Worm (Caenorhabditis elegans): ENCODE measurements around the gene srg-15.

Gene srg-15

DNA sequence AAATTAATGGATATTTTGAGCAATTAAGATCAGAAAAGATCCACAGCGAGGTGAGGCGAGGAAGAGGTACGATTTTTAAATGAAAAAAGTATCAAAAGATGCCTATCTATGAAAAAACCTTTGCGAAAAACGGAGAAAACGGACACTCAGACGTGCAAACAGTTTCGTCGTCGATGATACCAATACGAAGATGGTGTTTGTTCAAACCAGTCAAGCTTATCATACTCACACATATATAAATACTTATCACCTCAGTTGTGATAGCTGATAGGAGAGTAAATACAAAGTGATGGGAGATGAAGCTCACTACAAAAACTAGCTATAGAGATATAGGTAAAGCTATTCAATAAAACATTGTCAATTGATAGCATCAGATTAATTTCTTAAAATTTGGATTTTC is 30.4 kb downstream of the srg-15 start:
- TF ChIP-seq Y116A8C.19 (tag; optimal IDR thresholded peaks at IDR 0.05; ENCODE audit: borderline replicate concordance), result no peak
- peak; percentile 19 for TF ChIP-seq tlp-1 (tag; optimal IDR thresholded peaks at IDR 0.05)
- TF ChIP-seq lin-35 (GFP tag; optimal IDR thresholded peaks at IDR 0.05), result no peak
- peak; percentile 55 for TF ChIP-seq elt-2 (tag; optimal IDR thresholded peaks at IDR 0.05)
- peak; percentile 6 for TF ChIP-seq lin-14 (GFP tag; optimal IDR thresholded peaks at IDR 0.05)
- no peak for TF ChIP-seq blmp-1 (tag; optimal IDR thresholded peaks at IDR 0.05)

DNA sequence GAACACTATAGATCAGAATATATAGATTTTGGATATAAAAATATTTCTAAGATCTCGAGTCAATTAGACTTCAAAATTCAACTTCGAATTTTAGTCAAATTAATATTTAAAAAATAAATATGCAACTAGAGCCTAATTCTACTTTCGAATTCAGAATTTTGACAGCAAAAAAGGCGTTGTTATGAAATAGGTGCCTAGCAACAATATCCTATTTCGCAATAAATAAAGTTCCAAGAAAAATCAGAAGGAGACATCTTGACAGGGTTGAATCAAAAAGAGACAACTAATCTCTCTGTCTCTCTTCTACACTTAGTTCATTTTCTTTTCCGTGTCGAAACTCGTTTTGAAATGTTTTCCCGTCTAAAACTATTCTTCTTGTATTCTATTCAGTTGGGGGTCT is 34.8 kb downstream of the srg-15 start:
- TF ChIP-seq lin-14 (GFP tag; optimal IDR thresholded peaks at IDR 0.05) (peak; percentile 41), zip-4 (GFP tag; optimal IDR thresholded peaks at IDR 0.05) (peak; percentile 17), xbp-1 (tag; optimal IDR thresholded peaks at IDR 0.05) (no peak), F16B12.6 (tag; optimal IDR thresholded peaks at IDR 0.05) (no peak), ztf-4 (tag; optimal IDR thresholded peaks at IDR 0.05) (no peak), nhr-12 (tag; optimal IDR thresholded peaks at IDR 0.05) (no peak), fkh-10 (GFP tag; optimal IDR thresholded peaks at IDR 0.05) (no peak), lsy-2 (tag; optimal IDR thresholded peaks at IDR 0.05) (peak in 1 of 2 experiments; percentile 19), blmp-1 (tag; optimal IDR thresholded peaks at IDR 0.05) (peak; percentile 34), nhr-71 (tag; optimal IDR thresholded peaks at IDR 0.05) (peak; percentile 2), skn-1 (tag; optimal IDR thresholded peaks at IDR 0.05) (peak; percentile 59)

DNA sequence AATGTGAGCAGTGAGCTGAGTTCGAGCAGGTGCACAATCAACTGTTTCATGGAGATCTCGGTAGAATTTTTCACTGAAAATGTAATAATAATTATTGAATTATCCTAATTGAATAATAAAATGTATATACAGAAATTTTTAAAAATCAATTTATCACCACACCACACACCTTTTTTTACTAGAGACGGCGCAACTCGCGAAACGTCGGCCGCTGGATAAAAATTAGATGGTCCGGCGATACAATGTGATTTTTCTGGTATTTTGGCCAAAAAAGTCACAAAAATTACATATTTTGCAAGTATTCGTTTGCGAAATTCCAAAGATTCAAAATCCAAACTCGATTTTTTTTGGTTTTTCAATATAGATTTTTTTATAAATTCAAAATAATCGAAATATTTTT is 39.4 kb downstream of the srg-15 start:
- TF ChIP-seq efl-1 (optimal IDR thresholded peaks at IDR 0.05) (no peak), efl-1 (GFP tag; optimal IDR thresholded peaks at IDR 0.05 in 1 of 2) (peak in 1 of 2 experiments; percentile 79), tlp-1 (tag; optimal IDR thresholded peaks at IDR 0.05) (no peak)

DNA sequence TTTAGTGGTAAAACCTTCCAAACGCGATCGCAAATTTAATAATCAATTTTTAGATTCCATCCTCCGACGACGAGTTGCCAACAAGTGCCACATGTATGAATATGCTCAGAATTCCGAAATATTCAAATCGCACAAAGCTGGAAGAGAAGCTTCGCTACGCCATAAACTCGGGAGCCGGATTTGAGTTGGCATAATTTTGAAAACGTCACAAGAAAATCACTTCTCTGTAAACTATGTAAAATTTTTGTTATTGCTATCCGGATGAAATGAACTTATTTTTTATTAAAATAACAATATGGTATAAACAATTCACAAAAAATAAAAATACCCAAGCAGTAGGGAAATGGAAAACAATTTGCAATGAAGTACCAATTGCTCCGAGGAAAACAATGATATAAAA is 41.3 kb downstream of the srg-15 start:
- TF ChIP-seq efl-1 (optimal IDR thresholded peaks at IDR 0.05), result no peak
- TF ChIP-seq efl-1 (GFP tag; optimal IDR thresholded peaks at IDR 0.05 in 1 of 2), result peak in 1 of 2 experiments; percentile 74
- no peak for TF ChIP-seq nhr-28 (tag; optimal IDR thresholded peaks at IDR 0.05)
- no peak for TF ChIP-seq hpl-2 (GFP tag; optimal IDR thresholded peaks at IDR 0.05)

DNA sequence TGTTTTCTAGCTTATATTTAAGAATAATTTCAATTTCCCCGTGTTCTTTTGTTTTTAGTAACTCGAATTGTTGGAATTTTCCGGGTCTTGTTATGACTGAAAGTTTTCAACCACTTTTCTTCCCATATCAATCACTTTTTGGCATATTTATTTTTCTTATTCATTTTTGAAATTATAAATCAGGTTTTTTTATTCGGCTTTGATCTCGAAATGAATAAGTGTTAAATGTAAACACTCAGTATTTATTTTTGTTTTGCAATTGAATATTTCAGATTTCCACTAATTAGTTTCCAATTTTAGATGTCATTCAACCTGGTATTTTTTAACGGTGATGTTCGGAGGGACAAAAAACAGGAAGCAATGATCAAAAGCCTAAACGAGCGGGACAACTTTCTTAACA is 45.7 kb downstream of the srg-15 start, which contains the start of gene etc-1:
Gene etc-1, plus strand, starts transcription at position 301 of the 400 bp plus-strand sequence.
- TF ChIP-seq ceh-88 (GFP tag; IDR thresholded peaks at IDR 0.05) (no peak), unc-62 (GFP tag; optimal IDR thresholded peaks at IDR 0.05) (no peak), isw-1 (GFP tag; IDR thresholded peaks at IDR 0.05) (no peak), ces-1 (GFP tag; optimal IDR thresholded peaks at IDR 0.05) (no peak), unc-130 (tag; optimal IDR thresholded peaks at IDR 0.05) (no peak), zip-4 (GFP tag; optimal IDR thresholded peaks at IDR 0.05) (no peak), efl-3 (GFP tag; optimal IDR thresholded peaks at IDR 0.05) (no peak), hlh-17 (GFP tag; optimal IDR thresholded peaks at IDR 0.05; ENCODE audit: borderline replicate concordance) (no peak), ceh-82 (tag; optimal IDR thresholded peaks at IDR 0.05) (no peak), fkh-10 (GFP tag; optimal IDR thresholded peaks at IDR 0.05) (no peak), nhr-84 (tag; optimal IDR thresholded peaks at IDR 0.05) (no peak), ama-1 (optimal IDR thresholded peaks at IDR 0.05) (no peak), C34B4.2 (tag; optimal IDR thresholded peaks at IDR 0.05) (no peak), C04F5.9 (tag; optimal IDR thresholded peaks at IDR 0.05) (no peak)

DNA sequence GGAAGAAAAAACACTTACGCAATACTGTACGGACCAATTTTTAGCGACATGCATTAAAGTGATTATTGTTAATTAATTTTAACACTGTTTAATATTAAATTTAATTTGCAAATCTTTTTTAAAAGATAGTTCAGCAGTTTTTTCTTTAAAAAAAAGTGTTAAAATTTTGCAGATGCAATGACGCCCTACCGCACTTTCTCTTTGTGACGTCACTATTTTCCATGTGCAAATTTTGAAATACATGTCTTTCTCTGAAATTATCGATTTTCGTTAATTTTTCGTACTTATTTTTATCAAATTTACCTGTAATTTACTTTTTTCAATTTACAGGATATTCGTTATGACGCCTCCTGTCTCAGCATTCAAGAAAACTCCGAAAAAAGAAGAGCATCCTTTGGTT is 48.7 kb downstream of the srg-15 start, which contains the start of the genes piga-1 and eif-2Bepsilon:
Gene piga-1, minus strand, starts transcription at position 174 of the 400 bp plus-strand sequence.
Gene eif-2Bepsilon, plus strand, starts transcription at position 331 of the 400 bp plus-strand sequence.
- TF ChIP-seq xbp-1 (tag; optimal IDR thresholded peaks at IDR 0.05) (peak; percentile 69), nhr-12 (tag; optimal IDR thresholded peaks at IDR 0.05) (no peak), lin-13 (GFP tag; optimal IDR thresholded peaks at IDR 0.05) (no peak), nhr-20 (tag; optimal IDR thresholded peaks at IDR 0.05) (peak; percentile 33), dpl-1 (GFP tag; optimal IDR thresholded peaks at IDR 0.05) (peak; percentile 31 to 63 (median 35)), rnt-1 (tag; optimal IDR thresholded peaks at IDR 0.05) (no peak), efl-1 (optimal IDR thresholded peaks at IDR 0.05) (peak; percentile 52 to 58), efl-1 (GFP tag; optimal IDR thresholded peaks at IDR 0.05 in 1 of 2) (peak; percentile 57 to 92), nhr-19 (GFP tag; conservative IDR thresholded peaks at IDR 0.05) (0 out of 2 replicates have a peak, but pooled peaks have one; percentile 4), lsy-2 (tag; optimal IDR thresholded peaks at IDR 0.05) (peak in 1 of 2 experiments; percentile 71), C34B4.2 (tag; optimal IDR thresholded peaks at IDR 0.05) (no peak), hlh-17 (GFP tag; optimal IDR thresholded peaks at IDR 0.05; ENCODE audit: borderline replicate concordance) (no peak), F16B12.6 (tag; optimal IDR thresholded peaks at IDR 0.05) (peak; percentile 32), mep-1 (tag; optimal IDR thresholded peaks at IDR 0.05) (peak; percentile 72), irx-1 (tag; optimal IDR thresholded peaks at IDR 0.05) (no peak), ces-1 (GFP tag; optimal IDR thresholded peaks at IDR 0.05) (no peak), swsn-7 (tag; optimal IDR thresholded peaks at IDR 0.05) (peak; percentile 16), lin-35 (GFP tag; optimal IDR thresholded peaks at IDR 0.05) (peak; percentile 47 to 55), alr-1 (tag; optimal IDR thresholded peaks at IDR 0.05; ENCODE audit: borderline replicate concordance) (no peak), unc-98 (GFP tag; IDR thresholded peaks at IDR 0.05) (no peak), ceh-88 (GFP tag; IDR thresholded peaks at IDR 0.05) (no peak), isw-1 (GFP tag; IDR thresholded peaks at IDR 0.05) (no peak; the same call in 1 of the 2 replicates), ceh-82 (tag; optimal IDR thresholded peaks at IDR 0.05) (peak in 2 of 3 experiments; percentile 11 to 41), lin-14 (GFP tag; optimal IDR thresholded peaks at IDR 0.05) (peak; percentile 63)
